Worm (Caenorhabditis elegans): ENCODE measurements around the gene K09G1.1.

DNA sequence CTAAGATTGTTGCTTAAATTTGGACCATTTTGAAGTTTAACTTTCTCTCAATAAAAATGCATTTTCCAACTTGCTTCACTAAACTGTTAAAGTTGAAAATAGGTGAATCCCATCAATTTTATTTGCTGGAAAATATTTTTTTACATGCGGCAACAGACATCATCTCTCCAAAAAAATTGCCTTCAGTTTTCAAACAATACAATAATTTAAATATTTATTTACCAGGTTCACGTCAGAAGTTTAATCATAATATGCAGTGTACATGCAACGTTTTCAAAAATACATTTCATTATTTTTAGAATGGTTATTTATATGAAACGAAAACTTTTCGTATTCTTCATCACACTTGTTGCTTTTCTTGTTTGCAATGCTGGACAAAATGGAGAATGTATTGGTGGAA is 47.6 kb downstream of the K09G1.1 start, which contains the start of gene T06E4.5:
- TF ChIP-seq blmp-1 (tag; optimal IDR thresholded peaks at IDR 0.05) (no peak), nhr-76 (tag; optimal IDR thresholded peaks at IDR 0.05) (no peak), drap-1 (GFP tag; optimal IDR thresholded peaks at IDR 0.05) (no peak), nhr-237 (tag; optimal IDR thresholded peaks at IDR 0.05) (no peak), snpc-4 (tag; optimal IDR thresholded peaks at IDR 0.05) (no peak), unc-39 (tag; optimal IDR thresholded peaks at IDR 0.05) (no peak), sem-2 (GFP tag; optimal IDR thresholded peaks at IDR 0.05) (no peak), unc-62 (GFP tag; optimal IDR thresholded peaks at IDR 0.05) (no peak), elt-3 (tag; optimal IDR thresholded peaks at IDR 0.05) (no peak), bed-3 (GFP tag; optimal IDR thresholded peaks at IDR 0.05) (no peak)
